Worm (Caenorhabditis elegans) whole organism, L4 larva: Measurements from ENCODE around the gene Y37H2A.7.

Experiments used
- dmd-6 ChIP-seq: fragments of 200-800 bp; sonication (Bioruptor generic); IDR thresholded peaks from 2 replicates; pipeline ENCODE4 v1.3.6; 2022; ENCODE audit warnings: missing genetic modification reagents, missing genetic modification characterization, missing compliant biosample characterization
- nhr-42 ChIP-seq: fragments of 200-800 bp; sonication (Bioruptor generic); IDR thresholded peaks from 2 replicates; pipeline ENCODE4 v1.3.6; 2022; ENCODE audit warnings: missing genetic modification characterization, missing compliant biosample characterization

DNA sequence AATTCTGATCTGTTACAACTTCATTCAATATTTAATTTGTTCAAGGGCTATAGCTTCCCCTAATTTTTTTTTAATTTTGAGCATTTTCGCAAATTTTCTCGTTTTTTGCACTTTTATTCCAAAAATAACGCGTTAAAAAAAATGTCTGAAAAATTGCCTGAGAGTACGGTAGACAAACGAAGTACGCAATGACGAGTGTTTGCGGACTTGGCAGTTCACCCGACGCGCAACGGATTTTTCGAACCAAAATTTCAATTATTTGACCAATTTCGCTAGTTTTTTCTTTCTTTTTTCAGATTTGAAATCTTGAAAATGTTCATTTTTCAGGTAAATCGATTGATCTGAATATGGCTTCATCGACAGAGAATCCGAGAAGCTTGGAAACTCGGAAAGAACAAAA lies 7.1 kb downstream of the Y37H2A.7 start, which contains the start of gene fbxa-211:
- TF ChIP-seq nhr-42 (GFP tag; lab: Robert Waterston, UW), result no peak
- no peak for TF ChIP-seq dmd-6 (GFP tag; lab: Robert Waterston, UW)
